Worm (Caenorhabditis elegans): Measurements from ENCODE around the gene msp-32.

Gene msp-32

ce11 chrII:4941050-4941449 lies 42.4 kb downstream of the msp-32 start, which contains the start of gene cblc-1:
TSS of gene cblc-1 (minus strand) at chrII:4941150.
- no peak for TF ChIP-seq unc-120 (tag; optimal IDR thresholded peaks at IDR 0.05; ENCODE audit: poor library complexity, severe bottlenecking)

- peak; percentile 98 for TF ChIP-seq elt-1 (tag; optimal IDR thresholded peaks at IDR 0.05; ENCODE audit: borderline replicate concordance, insufficient read depth)
- TF ChIP-seq cnd-1 (tag; optimal IDR thresholded peaks at IDR 0.05) = no peak
- peak; percentile 30 for TF ChIP-seq ces-1 (GFP tag; optimal IDR thresholded peaks at IDR 0.05)
Measured at ce11 chrII:4941541-4942206, 43.0 kb downstream of the msp-32 start, which contains the start of gene ZK546.19. TSS of gene ZK546.19 (plus strand) at chrII:4941726.

ce11 chrII:4942397-4942796 lies 43.8 kb downstream of the msp-32 start:
- TF ChIP-seq mls-2 (tag; optimal IDR thresholded peaks at IDR 0.05) (peak; percentile 88), nhr-2 (tag; optimal IDR thresholded peaks at IDR 0.05) (no peak), elt-1 (tag; optimal IDR thresholded peaks at IDR 0.05; ENCODE audit: borderline replicate concordance, insufficient read depth) (no peak), ztf-11 (tag; optimal IDR thresholded peaks at IDR 0.05) (no peak), hlh-1 (tag; optimal IDR thresholded peaks at IDR 0.05) (no peak), lin-32 (GFP tag; optimal IDR thresholded peaks at IDR 0.05) (peak; percentile 64), nhr-76 (tag; optimal IDR thresholded peaks at IDR 0.05) (peak; percentile 25), ceh-39 (tag; optimal IDR thresholded peaks at IDR 0.05) (no peak), drap-1 (GFP tag; optimal IDR thresholded peaks at IDR 0.05) (peak; percentile 86), unc-62 (GFP tag; optimal IDR thresholded peaks at IDR 0.05) (no peak), nhr-237 (tag; optimal IDR thresholded peaks at IDR 0.05) (no peak), mep-1 (tag; optimal IDR thresholded peaks at IDR 0.05) (no peak), flh-1 (GFP tag; optimal IDR thresholded peaks at IDR 0.05) (peak; percentile 40), elt-3 (tag; optimal IDR thresholded peaks at IDR 0.05) (no peak), blmp-1 (tag; optimal IDR thresholded peaks at IDR 0.05) (no peak), unc-39 (tag; optimal IDR thresholded peaks at IDR 0.05) (no peak), sem-2 (GFP tag; optimal IDR thresholded peaks at IDR 0.05) (peak; percentile 75), sptf-1 (tag; optimal IDR thresholded peaks at IDR 0.05) (peak; percentile 90), pha-4 (tag; optimal IDR thresholded peaks at IDR 0.05) (peak; percentile 24), ces-1 (GFP tag; optimal IDR thresholded peaks at IDR 0.05) (no peak), ham-2 (GFP tag; optimal IDR thresholded peaks at IDR 0.05) (peak; percentile 90), nhr-28 (tag; optimal IDR thresholded peaks at IDR 0.05) (no peak), cnd-1 (tag; optimal IDR thresholded peaks at IDR 0.05) (peak; percentile 92), zip-8 (tag; optimal IDR thresholded peaks at IDR 0.05) (no peak), mab-5 (tag; optimal IDR thresholded peaks at IDR 0.05) (no peak), lsy-2 (tag; optimal IDR thresholded peaks at IDR 0.05) (no peak), bed-3 (GFP tag; optimal IDR thresholded peaks at IDR 0.05) (peak; percentile 58), unc-120 (tag; optimal IDR thresholded peaks at IDR 0.05; ENCODE audit: poor library complexity, severe bottlenecking) (peak; percentile 64), M03D4.4 (tag; optimal IDR thresholded peaks at IDR 0.05) (peak; percentile 84), nhr-12 (tag; optimal IDR thresholded peaks at IDR 0.05) (no peak), snpc-4 (tag; optimal IDR thresholded peaks at IDR 0.05) (no peak), ceh-83 (GFP tag; optimal IDR thresholded peaks at IDR 0.05) (peak; percentile 90), lin-13 (tag; optimal IDR thresholded peaks at IDR 0.05) (peak; percentile 57), tbx-8 (GFP tag; optimal IDR thresholded peaks at IDR 0.05) (no peak), ceh-43 (GFP tag; optimal IDR thresholded peaks at IDR 0.05) (peak; percentile 72)

- TF ChIP-seq elt-3 (tag; optimal IDR thresholded peaks at IDR 0.05) (no peak), nhr-28 (tag; optimal IDR thresholded peaks at IDR 0.05) (no peak), mep-1 (tag; optimal IDR thresholded peaks at IDR 0.05) (no peak), ceh-43 (GFP tag; optimal IDR thresholded peaks at IDR 0.05) (no peak), pha-4 (tag; optimal IDR thresholded peaks at IDR 0.05) (no peak), sptf-1 (tag; optimal IDR thresholded peaks at IDR 0.05) (no peak), snpc-4 (tag; optimal IDR thresholded peaks at IDR 0.05) (no peak), unc-39 (tag; optimal IDR thresholded peaks at IDR 0.05) (no peak), unc-62 (GFP tag; optimal IDR thresholded peaks at IDR 0.05) (no peak), ces-1 (GFP tag; optimal IDR thresholded peaks at IDR 0.05) (no peak), ztf-11 (tag; optimal IDR thresholded peaks at IDR 0.05) (no peak), ceh-83 (GFP tag; optimal IDR thresholded peaks at IDR 0.05) (no peak), nhr-12 (tag; optimal IDR thresholded peaks at IDR 0.05) (no peak), M03D4.4 (tag; optimal IDR thresholded peaks at IDR 0.05) (no peak), lin-13 (tag; optimal IDR thresholded peaks at IDR 0.05) (no peak), nhr-76 (tag; optimal IDR thresholded peaks at IDR 0.05) (no peak)
Measured at ce11 chrII:4942829-4943228, 44.2 kb downstream of the msp-32 start.

Measured in whole organism, mixed stage, embryonic.